Worm (Caenorhabditis elegans) whole organism, L2 larva: ENCODE measurements around the gene nlp-11.

Experiments
- ZK546.5 ChIP-seq: sonication (generic microtip); optimal IDR thresholded peaks from 2 replicates; lab custom pipeline; 2017; ENCODE audit warnings: missing biosample characterization, missing genetic modification characterization
- aly-2 ChIP-seq: fragments of 150-350 bp; optimal IDR thresholded peaks from 2 replicates; lab custom pipeline; 2014; ENCODE audit warnings: missing biosample characterization, missing genetic modification characterization
- ama-1 ChIP-seq: fragments of 150-350 bp; optimal IDR thresholded peaks from 2 replicates; lab custom pipeline; 2018; ENCODE audit warnings: inconsistent platforms
- fos-1 ChIP-seq: fragments of 150-350 bp; optimal IDR thresholded peaks from 2 replicates; lab custom pipeline; 2014; ENCODE audit warnings: missing biosample characterization, missing genetic modification characterization
- lin-13 ChIP-seq: fragments of 150-350 bp; optimal IDR thresholded peaks from 2 replicates; lab custom pipeline; 2014; ENCODE audit warnings: missing biosample characterization, missing genetic modification reagents, missing genetic modification characterization
- lin-39 ChIP-seq: fragments of 150-350 bp; optimal IDR thresholded peaks from 2 replicates; lab custom pipeline; 2014; ENCODE audit warnings: missing biosample characterization, missing genetic modification reagents, missing genetic modification characterization
- snpc-4 ChIP-seq: fragments of 150-350 bp; optimal IDR thresholded peaks from 2 replicates; lab custom pipeline; 2014; ENCODE audit warnings: missing biosample characterization, missing genetic modification characterization
- unc-62 ChIP-seq: fragments of 150-350 bp; optimal IDR thresholded peaks from 2 replicates; lab custom pipeline; 2014; ENCODE audit warnings: missing biosample characterization, missing genetic modification reagents, missing genetic modification characterization
- zag-1 ChIP-seq: fragments of 150-350 bp; optimal IDR thresholded peaks from 2 replicates; lab custom pipeline; 2014; ENCODE audit warnings: missing biosample characterization, missing genetic modification characterization

DNA sequence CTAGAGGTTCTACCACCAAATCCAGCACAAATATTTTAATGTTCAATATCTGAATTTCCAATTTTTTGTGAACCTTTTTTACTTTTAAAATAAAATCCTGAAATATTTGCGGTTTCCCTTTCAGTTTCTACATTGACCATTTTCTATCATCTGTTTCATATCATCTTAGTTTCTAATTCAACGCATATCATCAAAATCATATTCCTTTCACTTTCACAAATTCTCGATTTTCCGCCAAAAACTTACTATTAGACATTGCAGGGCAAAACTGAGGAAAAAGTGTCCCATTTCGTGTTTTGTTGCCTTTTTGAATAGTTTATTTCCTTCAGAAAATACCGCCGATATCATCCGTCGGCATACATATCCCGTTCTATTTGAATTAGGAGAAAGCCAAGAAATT, 33.3 kb upstream of the nlp-11 start:
- TF ChIP-seq aly-2 (tag; lab: Kevin White, UChicago) (no peak), lin-39 (tag; lab: Kevin White, UChicago) (no peak), lin-13 (no peak), unc-62 (no peak), snpc-4 (no peak), zag-1 (tag; lab: Kevin White, UChicago) (no peak), fos-1 (tag; lab: Kevin White, UChicago) (no peak), ama-1 (lab: Kevin White, UChicago) (no peak), ZK546.5 (tag; lab: Kevin White, UChicago) (no peak)
